Fruit fly (Drosophila melanogaster) whole organism: ENCODE results near the gene holn1.

Experiments
- Dll ChIP-seq: fragments of >200 bp; optimal IDR thresholded peaks from 2 replicates; lab custom pipeline; 2017
- EcR ChIP-seq, 2 experiments: fragments of >200 bp; optimal IDR thresholded peaks; 2 replicates each; lab custom pipeline; 2017; ENCODE audit warnings: missing biosample characterization in 2 of 2, missing genetic modification characterization in 2 of 2, missing genetic modification reagents in 2 of 2
- pan ChIP-seq: fragments of >200 bp; optimal IDR thresholded peaks from 2 replicates; lab custom pipeline; 2017
- psq ChIP-seq: fragments of >200 bp; optimal IDR thresholded peaks from 2 replicates; lab custom pipeline; 2017

DNA sequence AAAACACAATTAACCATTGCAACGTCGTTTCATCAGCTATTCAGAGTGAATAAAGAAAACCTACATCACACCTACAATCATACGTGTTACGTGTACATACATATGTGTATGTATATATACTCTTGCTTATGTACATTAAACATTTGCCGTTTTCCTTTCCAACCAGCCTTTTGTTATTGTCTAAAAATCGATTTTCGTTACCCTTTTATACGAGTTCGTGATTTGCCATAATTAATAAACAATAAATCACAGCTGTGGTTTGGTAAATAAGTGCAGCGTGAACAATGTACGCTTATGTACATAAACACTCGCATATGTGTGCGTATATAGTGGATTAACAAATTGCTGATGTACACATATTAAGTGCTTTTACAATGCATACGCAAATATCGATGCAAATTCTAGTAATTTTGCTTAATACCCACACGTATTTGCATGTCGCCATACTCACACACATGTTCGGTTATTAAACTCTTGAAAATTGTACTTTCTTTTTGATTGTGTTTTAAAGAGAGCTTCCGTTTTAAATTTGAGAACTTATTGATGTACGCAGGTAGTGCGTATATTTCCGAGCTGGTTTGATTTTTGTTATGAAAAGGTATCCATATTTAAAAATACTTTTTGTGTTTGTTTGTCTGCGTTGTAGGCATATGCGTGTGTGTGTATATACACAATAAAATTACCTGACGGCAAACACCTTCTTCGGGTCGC lies 38.8 kb upstream of the holn1 start:
- TF ChIP-seq Dll (lab: Kevin White, UChicago): no peak
- TF ChIP-seq pan (lab: Kevin White, UChicago): no peak
- no peak for TF ChIP-seq EcR (GFP tag; optimal IDR thresholded peaks at IDR 0.05; lab: Kevin White, UChicago)
- no peak for TF ChIP-seq psq
